Worm (Caenorhabditis elegans): Measurements from ENCODE around the gene rmd-6.

DNA sequence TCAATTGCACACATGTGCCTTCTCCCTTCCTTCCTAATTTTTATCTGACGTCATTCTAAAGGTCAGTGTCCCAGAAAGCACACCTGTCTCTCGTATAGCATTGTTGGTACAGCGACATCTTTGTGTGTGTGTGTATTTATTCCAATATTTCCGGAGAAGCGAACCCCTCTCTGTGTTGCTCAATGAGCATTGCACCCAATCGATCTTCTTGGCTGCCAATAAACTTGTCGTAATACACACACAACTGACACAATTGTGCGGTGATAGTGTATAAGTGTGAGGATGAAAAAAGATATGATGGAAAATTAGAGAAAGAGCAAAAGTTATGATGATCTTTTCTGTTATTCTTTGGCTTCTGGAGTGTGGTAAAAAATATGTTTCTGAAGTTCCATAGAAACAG lies 8.0 kb downstream of the rmd-6 start:
- TF ChIP-seq F26F4.8 (GFP tag; conservative IDR thresholded peaks at IDR 0.05) = no peak
- no peak for TF ChIP-seq ceh-20 (GFP tag; IDR thresholded peaks at IDR 0.05)
- no peak for TF ChIP-seq mdl-1 (tag; optimal IDR thresholded peaks at IDR 0.05)
- TF ChIP-seq pha-4 (GFP tag; IDR thresholded peaks at IDR 0.05) = no peak
- TF ChIP-seq pha-4 (tag; optimal IDR thresholded peaks at IDR 0.05) = no peak
- TF ChIP-seq nhr-77 (tag; optimal IDR thresholded peaks at IDR 0.05) = no peak
- no peak for TF ChIP-seq lin-39 (tag; optimal IDR thresholded peaks at IDR 0.05)
